Worm (Caenorhabditis elegans) whole organism, midembryonic: Measurements from ENCODE around the gene aass-1.
"Not testable (repeated sequence)": the region's sequence is repeated elsewhere in the genome, so short reads cannot be mapped to it uniquely, and the experiment has no call there.

Source experiments
- cog-1 ChIP-seq: sonication (generic microtip); optimal IDR thresholded peaks from 2 replicates; lab custom pipeline; 2016; ENCODE audit warnings: missing genetic modification characterization, missing compliant biosample characterization
- flt-1 ChIP-seq: fragments of 200-800 bp; sonication (Bioruptor generic); IDR thresholded peaks from 2 replicates; pipeline ENCODE4 v1.3.6; 2022; ENCODE audit warnings: missing genetic modification characterization, missing compliant biosample characterization
- tab-1 ChIP-seq: fragments of 200-800 bp; sonication (Bioruptor generic); IDR thresholded peaks from 2 replicates; pipeline ENCODE4 v1.3.6; 2022; ENCODE audit warnings: missing genetic modification characterization, missing compliant biosample characterization

- not testable (repeated sequence) for TF ChIP-seq flt-1; tab-1 (GFP tag; lab: Robert Waterston, UW); cog-1 (tag; lab: Kevin White, UChicago)
Observed at ce11 chrIV:281247-281646, 36.3 kb downstream of the aass-1 start.
